Worm (Caenorhabditis elegans) whole organism, young adult: Measurements from ENCODE around the gene egl-26.

Experiments
- F23B12.7 ChIP-seq: sonication (generic microtip); optimal IDR thresholded peaks from 2 replicates; lab custom pipeline; 2017; ENCODE audit warnings: missing genetic modification characterization, mild to moderate bottlenecking, missing compliant biosample characterization, antibody characterized with exemption, moderate library complexity; ENCODE audit not compliant: insufficient read depth
- Y53G8AR.9 ChIP-seq: fragments of 200-800 bp; sonication (Bioruptor generic); conservative IDR thresholded peaks from 2 replicates; pipeline ENCODE4 v1.3.6; 2022; ENCODE audit warnings: missing genetic modification reagents, missing genetic modification characterization, missing compliant biosample characterization
- cebp-2 ChIP-seq: fragments of 200-800 bp; sonication (Bioruptor generic); IDR thresholded peaks from 2 replicates; pipeline ENCODE4 v1.3.6; 2022; ENCODE audit warnings: missing genetic modification characterization, missing compliant biosample characterization
- ceh-27 ChIP-seq: fragments of 200-800 bp; sonication (Bioruptor generic); optimal IDR thresholded peaks from 2 replicates; lab custom pipeline; 2018; ENCODE audit warnings: mild to moderate bottlenecking, missing genetic modification characterization, moderate library complexity, missing compliant biosample characterization
- ets-4 ChIP-seq: fragments of 200-800 bp; sonication (Bioruptor generic); optimal IDR thresholded peaks from 2 replicates; lab custom pipeline; 2018; ENCODE audit warnings: mild to moderate bottlenecking, missing genetic modification characterization, missing compliant biosample characterization
- let-607 ChIP-seq, 2 experiments: fragments of 200-800 bp in 1 of 2; sonication (Bioruptor generic) in 1 of 2; sonication (generic microtip) in 1 of 2; optimal IDR thresholded peaks; 2 replicates each; lab custom pipeline; 2016 to 2018; ENCODE audit warnings: mild to moderate bottlenecking in 2 of 2, missing compliant biosample characterization in 2 of 2, missing genetic modification characterization in 2 of 2, moderate library complexity in 2 of 2, missing genotype in 1 of 2
- madf-6 ChIP-seq: fragments of 200-800 bp; sonication (Bioruptor generic); IDR thresholded peaks from 2 replicates; pipeline ENCODE4 v1.3.6; 2022; ENCODE audit warnings: missing genetic modification reagents, missing genetic modification characterization, missing compliant biosample characterization
- mel-28 ChIP-seq: sonication (generic microtip); optimal IDR thresholded peaks from 2 replicates; lab custom pipeline; 2016; ENCODE audit warnings: borderline replicate concordance, mild to moderate bottlenecking, missing genetic modification characterization, missing compliant biosample characterization
- nfya-1 ChIP-seq: sonication (generic microtip); optimal IDR thresholded peaks from 2 replicates; lab custom pipeline; 2017; ENCODE audit warnings: antibody characterized with exemption, missing compliant biosample characterization, missing genetic modification characterization, borderline replicate concordance; ENCODE audit not compliant: insufficient read depth
- nhr-120 ChIP-seq: fragments of 200-800 bp; sonication (Bioruptor generic); IDR thresholded peaks from 2 replicates; pipeline ENCODE4 v1.3.6; 2022; ENCODE audit warnings: missing genetic modification characterization, missing compliant biosample characterization
- snpc-1.3 ChIP-seq: sonication (generic microtip); optimal IDR thresholded peaks from 2 replicates; lab custom pipeline; 2017; ENCODE audit warnings: missing genetic modification characterization, mild to moderate bottlenecking, missing compliant biosample characterization, antibody characterized with exemption, moderate library complexity, missing genotype, missing genetic modification reagents; ENCODE audit not compliant: insufficient read depth
- snpc-4 ChIP-seq, 5 experiments: fragments of 150-350 bp in 1 of 5; sonication (generic microtip) in 4 of 5; optimal IDR thresholded peaks; 2 replicates each; lab custom pipeline; 2014 to 2018; ENCODE audit warnings: missing genetic modification characterization in 5 of 5, missing biosample characterization in 3 of 5, antibody characterized with exemption in 2 of 5, mild to moderate bottlenecking in 2 of 5, missing compliant biosample characterization in 2 of 5, missing genotype in 2 of 5, moderate library complexity in 2 of 5, missing genetic modification reagents in 1 of 5
- ztf-18 ChIP-seq: sonication (generic microtip); optimal IDR thresholded peaks from 2 replicates; lab custom pipeline; 2016; ENCODE audit warnings: missing genotype, mild to moderate bottlenecking, missing genetic modification characterization, missing compliant biosample characterization

DNA sequence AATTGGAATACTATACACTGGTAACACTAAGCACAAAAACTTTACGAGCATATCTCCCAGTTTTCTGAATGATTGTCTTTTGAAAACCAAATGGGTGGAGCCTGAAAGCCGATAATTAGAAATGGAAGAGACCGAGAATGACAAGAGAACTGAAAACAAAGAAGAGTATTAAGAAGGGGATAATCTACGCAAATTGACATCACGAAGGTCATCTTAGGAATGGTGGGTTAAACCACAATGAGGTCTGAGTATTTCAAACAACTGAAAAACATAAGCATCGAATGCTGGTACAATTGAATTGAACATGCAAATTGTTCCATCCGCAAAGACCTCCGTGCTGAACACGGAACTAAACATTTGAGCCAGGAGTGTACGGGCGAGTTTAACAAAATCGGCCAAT is 30.0 kb upstream of the egl-26 start, which contains the start of gene spp-24:
- no peak for TF ChIP-seq madf-6 (GFP tag; lab: Robert Waterston, UW)
- no peak for TF ChIP-seq snpc-4 (GFP tag; optimal IDR thresholded peaks at IDR 0.05; lab: Kevin White, UChicago)
- no peak for TF ChIP-seq snpc-4 (tag; optimal IDR thresholded peaks at IDR 0.05; lab: Kevin White, UChicago)
- TF ChIP-seq ets-4: no peak
- no peak for TF ChIP-seq mel-28 (tag; lab: Kevin White, UChicago)
- TF ChIP-seq snpc-1.3 (tag; lab: Kevin White, UChicago): no peak
- no peak for TF ChIP-seq Y53G8AR.9
- no peak for TF ChIP-seq let-607 (tag; optimal IDR thresholded peaks at IDR 0.05; lab: Kevin White, UChicago)
- TF ChIP-seq ztf-18: no peak
- TF ChIP-seq nfya-1 (tag; lab: Kevin White, UChicago): no peak
- no peak for TF ChIP-seq cebp-2 (GFP tag; lab: Robert Waterston, UW)
- TF ChIP-seq nhr-120: no peak
- no peak for TF ChIP-seq ceh-27 (GFP tag; lab: Kevin White, UChicago)
- no peak for TF ChIP-seq F23B12.7 (tag; lab: Kevin White, UChicago)
